Worm (Caenorhabditis elegans) whole organism, L2 larva: Measurements from ENCODE around the gene popl-7.

Source experiments
- C34F6.9 ChIP-seq: fragments of 150-350 bp; optimal IDR thresholded peaks from 2 replicates; lab custom pipeline; 2014; ENCODE audit warnings: missing biosample characterization, missing genetic modification characterization
- F13H6.1 ChIP-seq: sonication (generic microtip); optimal IDR thresholded peaks from 2 replicates; lab custom pipeline; 2016; ENCODE audit warnings: missing genetic modification characterization, missing compliant biosample characterization
- aly-2 ChIP-seq: fragments of 150-350 bp; optimal IDR thresholded peaks from 2 replicates; lab custom pipeline; 2014; ENCODE audit warnings: missing biosample characterization, missing genetic modification characterization
- blmp-1 ChIP-seq: sonication (generic microtip); optimal IDR thresholded peaks from 2 replicates; lab custom pipeline; 2017; ENCODE audit warnings: missing genetic modification characterization, mild to moderate bottlenecking, missing compliant biosample characterization, antibody characterized with exemption, moderate library complexity; ENCODE audit not compliant: insufficient read depth
- crh-2 ChIP-seq: sonication (generic microtip); optimal IDR thresholded peaks from 2 replicates; lab custom pipeline; 2017; ENCODE audit warnings: missing biosample characterization, missing genetic modification characterization
- egl-27 ChIP-seq: sonication (generic microtip); optimal IDR thresholded peaks from 3 replicates; lab custom pipeline; 2017; ENCODE audit warnings: missing biosample characterization, missing genetic modification reagents, missing genetic modification characterization
- elt-3 ChIP-seq: sonication (generic microtip); optimal IDR thresholded peaks from 2 replicates; lab custom pipeline; 2017; ENCODE audit warnings: missing biosample characterization, missing genetic modification characterization
- fos-1 ChIP-seq: fragments of 150-350 bp; optimal IDR thresholded peaks from 2 replicates; lab custom pipeline; 2014; ENCODE audit warnings: missing biosample characterization, missing genetic modification characterization
- gmeb-1 ChIP-seq: fragments of 150-350 bp; optimal IDR thresholded peaks from 2 replicates; lab custom pipeline; 2014; ENCODE audit warnings: missing biosample characterization, missing genetic modification characterization
- lin-11 ChIP-seq: fragments of 150-350 bp; sonication (generic microtip); optimal IDR thresholded peaks from 2 replicates; lab custom pipeline; 2014; ENCODE audit warnings: missing biosample characterization, missing genetic modification characterization, inconsistent platforms, mixed read lengths
- lin-39 ChIP-seq: fragments of 150-350 bp; optimal IDR thresholded peaks from 2 replicates; lab custom pipeline; 2014; ENCODE audit warnings: missing biosample characterization, missing genetic modification reagents, missing genetic modification characterization
- lsy-2 ChIP-seq, 2 experiments: fragments of 150-350 bp in 1 of 2; sonication (generic microtip) in 1 of 2; optimal IDR thresholded peaks; 2 replicates each; lab custom pipeline; 2014 to 2017; ENCODE audit warnings: missing biosample characterization in 2 of 2, missing genetic modification characterization in 2 of 2
- nhr-10 ChIP-seq: sonication (generic microtip); optimal IDR thresholded peaks from 2 replicates; lab custom pipeline; 2017; ENCODE audit warnings: missing biosample characterization, missing genetic modification characterization
- nhr-12 ChIP-seq: fragments of 150-350 bp; optimal IDR thresholded peaks from 2 replicates; lab custom pipeline; 2014; ENCODE audit warnings: missing biosample characterization, missing genetic modification characterization
- nhr-129 ChIP-seq: fragments of 150-350 bp; optimal IDR thresholded peaks from 2 replicates; lab custom pipeline; 2014; ENCODE audit warnings: missing biosample characterization, missing genetic modification characterization
- nhr-21 ChIP-seq: fragments of 150-350 bp; optimal IDR thresholded peaks from 2 replicates; lab custom pipeline; 2014; ENCODE audit warnings: missing biosample characterization, missing genetic modification characterization
- nhr-237 ChIP-seq: fragments of 150-350 bp; optimal IDR thresholded peaks from 2 replicates; lab custom pipeline; 2014; ENCODE audit warnings: missing biosample characterization, missing genetic modification characterization
- nhr-6 ChIP-seq: fragments of 150-350 bp; optimal IDR thresholded peaks from 2 replicates; lab custom pipeline; 2014; ENCODE audit warnings: missing biosample characterization, missing genetic modification characterization
- peb-1 ChIP-seq: fragments of 150-350 bp; optimal IDR thresholded peaks from 2 replicates; lab custom pipeline; 2014; ENCODE audit warnings: missing biosample characterization, missing genetic modification characterization
- sem-4 ChIP-seq: fragments of 150-350 bp; optimal IDR thresholded peaks from 2 replicates; lab custom pipeline; 2014; ENCODE audit warnings: missing biosample characterization, missing genetic modification reagents, missing genetic modification characterization
- snpc-4 ChIP-seq: fragments of 150-350 bp; optimal IDR thresholded peaks from 2 replicates; lab custom pipeline; 2014; ENCODE audit warnings: missing biosample characterization, missing genetic modification characterization
- unc-55 ChIP-seq: fragments of 150-350 bp; sonication (generic microtip); optimal IDR thresholded peaks from 3 replicates; lab custom pipeline; 2014; ENCODE audit warnings: missing biosample characterization, missing genetic modification reagents, missing genetic modification characterization
- ztf-1 ChIP-seq: fragments of 200-800 bp; sonication (Bioruptor generic); conservative IDR thresholded peaks from 2 replicates; pipeline ENCODE4 v1.3.6; 2022; ENCODE audit warnings: missing genetic modification characterization, missing compliant biosample characterization
- ztf-11 ChIP-seq: sonication (generic microtip); optimal IDR thresholded peaks from 2 replicates; lab custom pipeline; 2017; ENCODE audit warnings: missing biosample characterization, missing genetic modification characterization

popl-7 gene

ce11 chrIV:13400456-13401364 is 30.2 kb downstream of the popl-7 start, which contains the start of the genes memi-2 and cyp-31A5:
Gene memi-2 (minus strand): TSS chrIV:13400506.
Gene cyp-31A5 (plus strand): TSS chrIV:13401289.
- TF ChIP-seq C34F6.9 (tag; lab: Kevin White, UChicago), result no peak
- TF ChIP-seq sem-4 (tag; lab: Kevin White, UChicago), result no peak
- no peak for TF ChIP-seq lin-39 (tag; lab: Kevin White, UChicago)
- TF ChIP-seq crh-2, result no peak
- TF ChIP-seq aly-2, result no peak
- no peak for TF ChIP-seq gmeb-1 (tag; lab: Kevin White, UChicago)
- no peak for TF ChIP-seq lsy-2 (tag; optimal IDR thresholded peaks at IDR 0.05; lab: Kevin White, UChicago)
- no peak for TF ChIP-seq nhr-6 (tag; lab: Kevin White, UChicago)
- TF ChIP-seq egl-27 (tag; lab: Kevin White, UChicago), result no peak
- no peak for TF ChIP-seq nhr-12 (tag; lab: Kevin White, UChicago)
- no peak for TF ChIP-seq lin-11 (tag; lab: Kevin White, UChicago)
- no peak for TF ChIP-seq nhr-237 (tag; lab: Kevin White, UChicago)
- no peak for TF ChIP-seq ztf-1
- no peak for TF ChIP-seq fos-1 (tag; lab: Kevin White, UChicago)
- TF ChIP-seq blmp-1 (tag; lab: Kevin White, UChicago), result no peak
- TF ChIP-seq nhr-129, result no peak
- no peak for TF ChIP-seq nhr-10 (tag; lab: Kevin White, UChicago)
- no peak for TF ChIP-seq nhr-21 (tag; lab: Kevin White, UChicago)

DNA sequence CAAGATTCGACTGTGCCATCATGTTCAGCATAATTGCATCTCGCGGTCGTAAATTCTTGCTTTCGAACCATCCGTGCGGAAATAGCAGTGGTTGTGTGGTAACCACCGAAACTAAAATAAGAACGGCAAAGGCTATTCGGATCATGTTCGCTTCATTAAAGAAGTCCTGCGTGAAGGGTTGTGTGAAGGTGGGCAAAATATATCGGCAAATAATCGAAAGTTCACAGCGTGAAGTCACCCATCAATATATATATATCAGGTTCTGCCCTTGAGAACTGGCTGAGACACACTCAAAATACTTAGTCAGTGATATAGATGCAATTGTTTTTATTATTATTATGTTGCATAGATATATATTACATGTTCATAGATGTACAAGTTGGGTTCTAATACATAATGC is 37.5 kb downstream of the popl-7 start, which contains the start of gene Y62E10A.19:
Gene Y62E10A.19 (minus strand): TSS at position 289 of the 400 bp plus-strand sequence.
- TF ChIP-seq nhr-10 (tag; lab: Kevin White, UChicago), result no peak
- TF ChIP-seq elt-3, result no peak
- TF ChIP-seq unc-55, result no peak
- TF ChIP-seq ztf-1, result no peak
- TF ChIP-seq blmp-1 (tag; lab: Kevin White, UChicago), result peak; percentile 32
- TF ChIP-seq peb-1 (tag; lab: Kevin White, UChicago), result no peak

ce11 chrIV:13412845-13413383 is 42.4 kb downstream of the popl-7 start, which contains the start of gene gcl-1:
Gene gcl-1 (minus strand): TSS chrIV:13412895.
- TF ChIP-seq elt-3 (no peak), F13H6.1 (tag; lab: Kevin White, UChicago) (peak; percentile 0), C34F6.9 (tag; lab: Kevin White, UChicago) (peak; percentile 53), nhr-129 (peak; percentile 64), unc-55 (peak; percentile 15)

DNA sequence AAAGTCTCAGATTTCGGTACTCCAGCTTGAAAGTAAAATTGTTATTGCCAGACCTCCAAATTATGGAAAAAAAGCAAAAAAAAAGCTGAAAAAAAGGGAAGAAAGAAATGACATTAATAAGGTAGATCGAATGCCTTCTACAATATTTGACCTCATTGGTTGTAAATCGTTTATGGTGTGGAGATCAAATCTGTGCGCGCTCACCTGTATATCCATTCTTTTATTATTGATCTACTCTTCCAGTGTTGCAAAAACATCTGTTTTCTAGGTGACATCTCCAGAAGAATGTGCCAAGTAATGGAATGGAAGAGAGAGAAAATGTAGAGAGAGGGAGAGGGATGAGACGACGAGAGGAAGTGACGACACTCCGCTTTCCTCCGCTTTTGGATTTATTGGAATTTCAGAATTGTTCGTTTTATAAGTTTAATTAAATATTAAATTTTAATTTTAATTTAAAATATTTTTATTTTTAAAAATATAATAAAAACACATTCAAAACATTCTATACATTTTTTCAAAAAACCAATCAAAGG is 45.3 kb downstream of the popl-7 start, which contains the start of the genes pik-1 and aptf-2:
Gene pik-1 (plus strand): TSS at position 303 of the 533 bp plus-strand sequence.
Gene aptf-2 (minus strand): TSS at position 313 of the 533 bp plus-strand sequence.
- TF ChIP-seq C34F6.9 (tag; lab: Kevin White, UChicago) (peak; percentile 16), ztf-11 (tag; lab: Kevin White, UChicago) (no peak), snpc-4 (tag; lab: Kevin White, UChicago) (no peak), nhr-129 (peak; percentile 65), unc-55 (peak; percentile 38), peb-1 (tag; lab: Kevin White, UChicago) (no peak)
